Fruit fly (Drosophila melanogaster): ENCODE data around the gene CG3156.

CG3156 gene

DNA sequence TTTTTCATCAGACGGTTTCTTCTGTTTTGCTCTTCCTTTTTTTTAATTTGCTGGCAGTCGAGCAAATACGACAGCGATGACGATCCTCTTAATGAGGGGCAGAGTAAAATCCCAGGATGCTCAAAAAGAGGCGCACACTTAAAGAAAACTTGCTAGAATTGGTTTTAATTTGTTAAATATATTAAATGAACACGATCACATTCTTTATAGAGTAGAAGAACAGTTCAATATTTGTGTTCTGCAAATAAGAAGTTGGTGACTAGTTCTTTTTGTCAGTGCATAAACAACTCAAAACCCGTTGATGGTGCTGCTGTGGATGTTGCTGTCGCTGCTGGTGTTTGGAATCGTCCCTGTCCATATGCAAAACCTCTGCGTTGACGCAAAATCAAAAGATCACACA is 39.4 kb upstream of the CG3156 start:
- TF ChIP-seq bsh (GFP tag; optimal IDR thresholded peaks at IDR 0.05) = peak in 1 of 2 experiments; percentile 36
- TF ChIP-seq ac (GFP tag; optimal IDR thresholded peaks at IDR 0.05) = no peak
- peak; percentile 43 for TF ChIP-seq corto (GFP tag; optimal IDR thresholded peaks at IDR 0.05)
- peak; percentile 58 for TF ChIP-seq lbe (GFP tag; optimal IDR thresholded peaks at IDR 0.05)
- TF ChIP-seq prd (optimal IDR thresholded peaks at IDR 0.05) = no peak
- TF ChIP-seq prd (GFP tag; IDR thresholded peaks at IDR 0.05) = peak; percentile 28; the same call in 1 of the 3 replicates
- TF ChIP-seq HmgD (GFP tag; optimal IDR thresholded peaks at IDR 0.05) = no peak
- TF ChIP-seq crol (GFP tag; IDR thresholded peaks at IDR 0.05) = no peak
- TF ChIP-seq Drgx (GFP tag; IDR thresholded peaks at IDR 0.05) = peak; percentile 34; the same call in 1 of the 2 replicates
- no peak for TF ChIP-seq CG7928 (GFP tag; optimal IDR thresholded peaks at IDR 0.05)

DNA sequence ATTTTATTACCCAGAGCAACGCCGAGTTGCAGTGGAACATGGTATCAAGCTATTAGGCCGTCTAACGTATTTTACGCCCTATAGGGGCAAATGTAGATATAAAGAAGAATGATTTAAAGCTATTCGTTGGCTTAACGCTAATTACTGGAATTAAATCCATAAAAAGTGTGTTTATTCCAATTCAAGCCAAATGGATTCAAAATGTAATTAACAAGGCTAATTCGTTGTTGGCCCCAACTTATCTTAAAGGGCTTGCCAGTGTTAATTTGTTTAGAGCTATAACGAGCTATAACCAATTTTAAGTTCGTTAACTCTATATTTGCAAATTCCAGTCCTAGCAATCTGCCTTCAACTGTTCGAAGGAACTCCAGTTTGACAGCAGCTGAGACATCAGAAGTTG is 38.7 kb upstream of the CG3156 start:
- TF ChIP-seq HmgZ (tag; optimal IDR thresholded peaks at IDR 0.05) = no peak
- TF ChIP-seq Abd-B (GFP tag; optimal IDR thresholded peaks at IDR 0.05) = no peak
- no peak for TF ChIP-seq Poxn (GFP tag; IDR thresholded peaks at IDR 0.05)
- TF ChIP-seq CG3163 (GFP tag; optimal IDR thresholded peaks at IDR 0.05) = no peak

DNA sequence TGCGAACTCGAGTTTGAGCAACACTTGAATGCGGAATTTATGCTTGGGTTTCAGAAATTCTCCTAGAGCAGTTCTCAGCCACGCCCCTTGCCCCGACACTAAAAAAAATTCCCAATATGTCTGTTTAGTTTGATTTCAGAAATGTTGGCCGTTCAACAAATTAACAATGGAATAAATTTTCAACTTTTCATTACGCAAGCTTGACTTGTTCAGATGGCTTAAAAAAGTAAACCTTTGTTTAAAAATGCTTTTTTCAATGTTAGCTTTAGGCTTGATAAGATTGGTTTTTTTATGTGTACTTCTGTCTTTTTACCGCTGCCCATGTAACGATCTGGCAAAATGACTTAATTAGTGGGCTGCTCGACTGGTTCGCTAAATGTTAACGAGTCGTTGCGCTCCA is 35.0 kb upstream of the CG3156 start:
- TF ChIP-seq jing (GFP tag; optimal IDR thresholded peaks at IDR 0.05) (no peak), slp2 (GFP tag; optimal IDR thresholded peaks at IDR 0.05) (no peak), D19B (GFP tag; optimal IDR thresholded peaks at IDR 0.05) (no peak), CG12659 (GFP tag; optimal IDR thresholded peaks at IDR 0.05) (no peak), CG13424 (tag; optimal IDR thresholded peaks at IDR 0.05) (no peak), row (GFP tag; IDR thresholded peaks at IDR 0.05) (no peak), Dek (tag; optimal IDR thresholded peaks at IDR 0.05) (no peak), dmrt11E (tag; optimal IDR thresholded peaks at IDR 0.05) (peak; percentile 5), chif (GFP tag; optimal IDR thresholded peaks at IDR 0.05) (peak in 1 of 2 experiments; percentile 4)

DNA sequence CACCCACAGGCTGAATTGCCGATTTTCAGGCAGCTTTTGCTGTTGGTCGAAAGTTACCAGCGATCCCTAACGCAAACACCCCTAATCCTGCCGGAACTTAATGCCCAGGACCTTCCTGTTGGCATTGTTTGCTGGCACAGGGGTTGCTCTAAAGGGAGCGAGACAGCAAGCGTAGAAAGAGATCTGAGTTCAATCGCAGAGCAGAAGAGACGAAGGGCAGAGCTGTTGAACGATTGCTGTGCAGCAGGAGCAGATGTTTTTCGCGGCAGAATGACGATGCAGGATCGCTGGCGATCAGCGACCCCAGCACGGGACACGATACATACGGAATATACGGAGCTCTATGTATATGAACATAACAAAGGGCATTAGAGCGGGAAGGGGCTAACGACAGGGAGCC is 30.7 kb upstream of the CG3156 start:
- TF ChIP-seq fd96Cb (tag; optimal IDR thresholded peaks at IDR 0.05) = no peak
- no peak for TF ChIP-seq CG12071 (GFP tag; optimal IDR thresholded peaks at IDR 0.05)
- no peak for TF ChIP-seq CG8765 (GFP tag; IDR thresholded peaks at IDR 0.05)
- TF ChIP-seq HLHmδ (GFP tag; optimal IDR thresholded peaks at IDR 0.05) = peak; percentile 42
- peak; percentile 50 for TF ChIP-seq twi (tag; optimal IDR thresholded peaks at IDR 0.05)
- peak; percentile 85 for TF ChIP-seq pros (GFP tag; optimal IDR thresholded peaks at IDR 0.05)
- TF ChIP-seq ase (GFP tag; IDR thresholded peaks at IDR 0.05) = 0 out of 3 replicates have a peak, but pooled peaks have one; percentile 59
- TF ChIP-seq ac (GFP tag; optimal IDR thresholded peaks at IDR 0.05) = peak; percentile 81
- no peak for TF ChIP-seq CG12104 (GFP tag; optimal IDR thresholded peaks at IDR 0.05)
- TF ChIP-seq scrt (GFP tag; optimal IDR thresholded peaks at IDR 0.05) = no peak
- TF ChIP-seq CG6791 (GFP tag; IDR thresholded peaks at IDR 0.05; ENCODE audit: partially characterized antibody) = 0 out of 3 replicates have a peak, but pooled peaks have one; percentile 23
- TF ChIP-seq CG1832 (GFP tag; optimal IDR thresholded peaks at IDR 0.05) = peak; percentile 63
- TF ChIP-seq CG7372 (GFP tag; IDR thresholded peaks at IDR 0.05) = no peak

DNA sequence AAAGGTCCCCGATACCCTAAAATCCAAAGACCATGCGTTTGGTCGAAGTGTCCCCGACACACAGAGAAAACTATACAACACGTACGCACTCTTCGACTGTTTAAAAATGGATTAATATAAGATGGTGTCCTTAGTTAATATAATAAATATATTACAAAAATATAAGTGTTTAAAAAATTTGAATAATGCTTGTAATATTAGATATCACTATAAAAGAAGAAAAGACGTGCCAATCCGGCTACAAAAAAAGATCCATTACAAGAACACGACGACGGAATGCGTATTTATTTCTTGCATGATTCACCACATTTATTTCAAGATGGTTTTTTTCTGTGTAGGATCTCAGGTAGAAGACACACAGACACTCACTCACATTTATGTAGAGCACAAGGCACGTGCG is 29.9 kb upstream of the CG3156 start:
- TF ChIP-seq otp (GFP tag; IDR thresholded peaks at IDR 0.05) = no peak
- no peak for TF ChIP-seq chm (GFP tag; IDR thresholded peaks at IDR 0.05)
- no peak for TF ChIP-seq CG3407 (GFP tag; optimal IDR thresholded peaks at IDR 0.05)
- TF ChIP-seq CG10267 (tag; optimal IDR thresholded peaks at IDR 0.05) = peak; percentile 68
- TF ChIP-seq B-H1 (GFP tag; IDR thresholded peaks at IDR 0.05) = no peak
- no peak for TF ChIP-seq CG6765 (GFP tag; optimal IDR thresholded peaks at IDR 0.05)
- no peak for TF ChIP-seq CG17612 (GFP tag; IDR thresholded peaks at IDR 0.05)
- TF ChIP-seq tna (GFP tag; IDR thresholded peaks at IDR 0.05; ENCODE audit: partially characterized antibody) = no peak
- TF ChIP-seq ase (GFP tag; IDR thresholded peaks at IDR 0.05) = no peak
- TF ChIP-seq Side (GFP tag; optimal IDR thresholded peaks at IDR 0.05) = no peak
- TF ChIP-seq trh (GFP tag; optimal IDR thresholded peaks at IDR 0.05) = no peak
- peak; percentile 93 for TF ChIP-seq zf30C (GFP tag; optimal IDR thresholded peaks at IDR 0.05)
- peak; percentile 31 for TF ChIP-seq CG7556 (GFP tag; optimal IDR thresholded peaks at IDR 0.05)

All from whole organism, embryonic.